Worm (Caenorhabditis elegans): ENCODE data around the gene abhd-3.2.

The abhd-3.2 gene

ce11 chrX:949466-949865 is 28.3 kb downstream of the abhd-3.2 start (continued):
- TF ChIP-seq snpc-4 (tag; optimal IDR thresholded peaks at IDR 0.05) (peak; percentile 74), nhr-6 (tag; optimal IDR thresholded peaks at IDR 0.05) (peak; percentile 93), zag-1 (tag; optimal IDR thresholded peaks at IDR 0.05) (peak; percentile 97), nhr-77 (tag; optimal IDR thresholded peaks at IDR 0.05) (no peak), blmp-1 (tag; optimal IDR thresholded peaks at IDR 0.05; ENCODE audit: insufficient read depth) (peak; percentile 57), alr-1 (tag; optimal IDR thresholded peaks at IDR 0.05) (no peak), unc-39 (tag; optimal IDR thresholded peaks at IDR 0.05) (peak; percentile 58), elt-3 (tag; optimal IDR thresholded peaks at IDR 0.05) (no peak), gmeb-1 (tag; optimal IDR thresholded peaks at IDR 0.05) (peak; percentile 64), ztf-11 (tag; optimal IDR thresholded peaks at IDR 0.05) (peak; percentile 44), peb-1 (tag; optimal IDR thresholded peaks at IDR 0.05) (no peak), skn-1 (tag; optimal IDR thresholded peaks at IDR 0.05) (peak; percentile 54), mab-5 (tag; optimal IDR thresholded peaks at IDR 0.05) (peak; percentile 96), sma-9 (GFP tag; optimal IDR thresholded peaks at IDR 0.05) (peak; percentile 95), sma-9 (tag; optimal IDR thresholded peaks at IDR 0.05) (no peak), unc-55 (GFP tag; optimal IDR thresholded peaks at IDR 0.05) (peak; percentile 99), ama-1 (optimal IDR thresholded peaks at IDR 0.05) (no peak), elt-1 (tag; optimal IDR thresholded peaks at IDR 0.05) (no peak), lsy-2 (tag; optimal IDR thresholded peaks at IDR 0.05) (peak; percentile 77 to 90)

- TF ChIP-seq mab-5 (tag; optimal IDR thresholded peaks at IDR 0.05): no peak
- no peak for TF ChIP-seq nhr-237 (tag; optimal IDR thresholded peaks at IDR 0.05)
- no peak for TF ChIP-seq nhr-77 (tag; optimal IDR thresholded peaks at IDR 0.05)
- TF ChIP-seq aly-2 (tag; optimal IDR thresholded peaks at IDR 0.05): no peak
- no peak for TF ChIP-seq mbf-1 (tag; optimal IDR thresholded peaks at IDR 0.05)
- no peak for TF ChIP-seq R02D3.7 (tag; optimal IDR thresholded peaks at IDR 0.05)
- TF ChIP-seq C34F6.9 (tag; optimal IDR thresholded peaks at IDR 0.05): no peak
- no peak for TF ChIP-seq egl-27 (tag; optimal IDR thresholded peaks at IDR 0.05)
- no peak for TF ChIP-seq dmd-4 (tag; optimal IDR thresholded peaks at IDR 0.05)
- no peak for TF ChIP-seq Y55F3AM.14 (GFP tag; optimal IDR thresholded peaks at IDR 0.05)
- TF ChIP-seq nhr-11 (tag; optimal IDR thresholded peaks at IDR 0.05): no peak
- TF ChIP-seq mdl-1 (tag; optimal IDR thresholded peaks at IDR 0.05): no peak
- no peak for TF ChIP-seq ama-1 (optimal IDR thresholded peaks at IDR 0.05)
- TF ChIP-seq elt-1 (tag; optimal IDR thresholded peaks at IDR 0.05): no peak
Observed at ce11 chrX:948783-949182, 29.0 kb downstream of the abhd-3.2 start, which contains the start of gene sms-2. sms-2 (minus strand) TSS chrX:948883.

ce11 chrX:947885-948284 is 29.9 kb downstream of the abhd-3.2 start:
- TF ChIP-seq ceh-82 (tag; optimal IDR thresholded peaks at IDR 0.05): no peak
- TF ChIP-seq skn-1 (tag; optimal IDR thresholded peaks at IDR 0.05): no peak
- no peak for TF ChIP-seq ZK546.5 (tag; optimal IDR thresholded peaks at IDR 0.05)
- no peak for TF ChIP-seq lin-13 (GFP tag; optimal IDR thresholded peaks at IDR 0.05)
- TF ChIP-seq dmd-4 (tag; optimal IDR thresholded peaks at IDR 0.05): no peak
- no peak for TF ChIP-seq nhr-77 (tag; optimal IDR thresholded peaks at IDR 0.05)
- no peak for TF ChIP-seq mbf-1 (tag; optimal IDR thresholded peaks at IDR 0.05)
- TF ChIP-seq nhr-21 (tag; optimal IDR thresholded peaks at IDR 0.05): no peak
- no peak for TF ChIP-seq nhr-25 (tag; optimal IDR thresholded peaks at IDR 0.05)
- no peak for TF ChIP-seq C34F6.9 (tag; optimal IDR thresholded peaks at IDR 0.05)
- no peak for TF ChIP-seq nhr-11 (tag; optimal IDR thresholded peaks at IDR 0.05)
- TF ChIP-seq ztf-11 (tag; optimal IDR thresholded peaks at IDR 0.05): no peak
- no peak for TF ChIP-seq sma-3 (GFP tag; optimal IDR thresholded peaks at IDR 0.05)
- TF ChIP-seq Y55F3AM.14 (GFP tag; optimal IDR thresholded peaks at IDR 0.05): no peak

ce11 chrX:945669-946068 is 32.1 kb downstream of the abhd-3.2 start:
- TF ChIP-seq ceh-82 (tag; optimal IDR thresholded peaks at IDR 0.05) (no peak), sma-3 (GFP tag; optimal IDR thresholded peaks at IDR 0.05) (peak; percentile 2), crh-2 (tag; optimal IDR thresholded peaks at IDR 0.05) (peak; percentile 64), nhr-11 (tag; optimal IDR thresholded peaks at IDR 0.05) (no peak), fos-1 (tag; optimal IDR thresholded peaks at IDR 0.05) (peak; percentile 25), alr-1 (tag; optimal IDR thresholded peaks at IDR 0.05) (no peak), ztf-4 (tag; optimal IDR thresholded peaks at IDR 0.05) (no peak), unc-55 (GFP tag; optimal IDR thresholded peaks at IDR 0.05) (no peak)

Measured in whole organism, L2 larva.